Fruit fly (Drosophila melanogaster): Measurements from ENCODE around the gene CG2162.

DNA sequence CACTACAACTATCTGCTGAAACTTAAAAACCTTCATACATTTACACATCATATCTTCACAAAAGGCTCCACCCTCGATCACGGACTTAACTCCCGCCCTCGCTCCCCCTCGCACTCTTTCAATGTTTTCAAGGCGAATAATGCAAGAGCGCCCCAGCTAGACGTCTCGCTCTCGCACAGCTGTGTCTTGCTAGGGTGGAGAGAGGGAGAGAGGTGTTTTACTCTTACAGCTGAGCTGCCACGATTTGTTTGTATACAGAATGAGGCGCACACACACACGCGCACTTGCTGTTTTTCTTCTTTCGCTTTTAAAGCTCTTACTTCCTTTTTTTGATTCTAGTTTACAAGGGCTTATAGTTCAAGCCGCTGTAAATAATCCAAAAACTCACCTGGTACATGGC is 34.8 kb downstream of the CG2162 start:
- TF ChIP-seq D19A (tag; optimal IDR thresholded peaks at IDR 0.05) = no peak
- no peak for TF ChIP-seq CG8924 (tag; optimal IDR thresholded peaks at IDR 0.05)
- TF ChIP-seq crc (GFP tag; optimal IDR thresholded peaks at IDR 0.05) = no peak
- no peak for TF ChIP-seq CG32532 (GFP tag; IDR thresholded peaks at IDR 0.05)
- no peak for TF ChIP-seq CG12299 (tag; optimal IDR thresholded peaks at IDR 0.05)
- no peak for TF ChIP-seq TFAM (GFP tag; optimal IDR thresholded peaks at IDR 0.05)
- TF ChIP-seq amos (GFP tag; IDR thresholded peaks at IDR 0.05; ENCODE audit: partially characterized antibody) = no peak
- no peak for TF ChIP-seq CG30431 (GFP tag; optimal IDR thresholded peaks at IDR 0.05)
- no peak for TF ChIP-seq CG3726 (GFP tag; IDR thresholded peaks at IDR 0.05)
- no peak for TF ChIP-seq CG31365 (tag; optimal IDR thresholded peaks at IDR 0.05)
